Worm (Caenorhabditis elegans) whole organism, L4/young adult: Measurements from ENCODE around the gene F28H7.3.

Experiments
- W03F9.2 ChIP-seq: fragments of 150-350 bp; optimal IDR thresholded peaks from 2 replicates; lab custom pipeline; 2014; ENCODE audit warnings: missing biosample characterization, missing genetic modification characterization
- dao-5 ChIP-seq: sonication (generic microtip); optimal IDR thresholded peaks from 2 replicates; lab custom pipeline; 2016; ENCODE audit warnings: missing genotype, missing genetic modification characterization, moderate library complexity, missing compliant biosample characterization

DNA sequence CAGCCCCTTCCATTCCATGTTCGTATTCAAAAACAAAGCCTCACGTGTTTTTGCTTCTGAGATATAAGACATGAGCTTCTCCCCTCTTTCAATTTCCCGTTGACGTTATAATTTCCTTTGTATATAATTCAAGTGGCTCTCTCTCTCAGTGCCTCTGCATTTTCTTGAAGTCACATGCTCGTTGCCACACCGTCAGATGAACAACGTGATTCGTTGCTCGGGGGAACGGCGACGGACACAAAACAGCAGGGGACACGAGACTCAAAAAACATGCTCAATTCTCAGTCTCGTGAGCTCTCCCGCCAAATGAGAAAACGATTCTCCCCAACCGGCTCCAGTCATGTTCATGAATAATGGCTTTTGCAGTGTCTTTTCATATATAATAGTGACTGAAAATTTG lies 42.2 kb downstream of the F28H7.3 start:
- TF ChIP-seq dao-5 (no peak), W03F9.2 (tag; lab: Kevin White, UChicago) (no peak)
